Comparison of ENCODE assay signal across 1 fruit fly cellular context in genomic region chr2L:12535637-12536038, dm6.
TF ChIP-seq lines count a peak whose summit lies in the region.

No protein-coding gene starts in this region.

TF ChIP-seq in whole organism, embryonic, 481 proteins besides CTCF, POLR2A, EP300 and RAD21 (continued from another document and continues in another):
- TF ChIP-seq HLH54F (GFP tag; optimal IDR thresholded peaks at IDR 0.05; lab: Kevin White, UChicago) (peak; percentile 12), Camta (GFP tag; optimal IDR thresholded peaks at IDR 0.05; lab: Kevin White, UChicago) (no peak), CG5245 (GFP tag; optimal IDR thresholded peaks at IDR 0.05; lab: Kevin White, UChicago) (no peak), tna (GFP tag; IDR thresholded peaks at IDR 0.05; lab: Robert Waterston, UW; ENCODE audit: partially characterized antibody) (no peak), CG12299 (tag; optimal IDR thresholded peaks at IDR 0.05; lab: Kevin White, UChicago) (peak; percentile 36), CG10654 (GFP tag; optimal IDR thresholded peaks at IDR 0.05; lab: Kevin White, UChicago) (no peak), CG32767 (GFP tag; IDR thresholded peaks at IDR 0.05; lab: Robert Waterston, UW) (no peak), nau (GFP tag; optimal IDR thresholded peaks at IDR 0.05; lab: Kevin White, UChicago) (peak; percentile 89), CG31365 (tag; optimal IDR thresholded peaks at IDR 0.05; lab: Kevin White, UChicago) (peak; percentile 72), BEAF-32 (GFP tag; optimal IDR thresholded peaks at IDR 0.05; lab: Kevin White, UChicago) (no peak), sens-2 (GFP tag; IDR thresholded peaks at IDR 0.05; lab: Robert Waterston, UW) (peak; percentile 56), sima (GFP tag; optimal IDR thresholded peaks at IDR 0.05; lab: Kevin White, UChicago) (no peak), gce (GFP tag; IDR thresholded peaks at IDR 0.05; lab: Robert Waterston, UW) (peak; percentile 39; the same call in 1 of the 3 replicates), CG7372 (GFP tag; IDR thresholded peaks at IDR 0.05; lab: Robert Waterston, UW) (peak; percentile 44; the same call in 1 of the 2 replicates), p53 (GFP tag; optimal IDR thresholded peaks at IDR 0.05; lab: Kevin White, UChicago) (no peak), lov (optimal IDR thresholded peaks at IDR 0.05; lab: Kevin White, UChicago) (no peak), lov (GFP tag; IDR thresholded peaks at IDR 0.05; lab: Robert Waterston, UW) (no peak; the same call in 2 of the 3 replicates), CG7928 (GFP tag; optimal IDR thresholded peaks at IDR 0.05; lab: Kevin White, UChicago) (peak; percentile 53), hth (optimal IDR thresholded peaks at IDR 0.05; lab: Kevin White, UChicago) (no peak), dmrt11E (tag; optimal IDR thresholded peaks at IDR 0.05; lab: Kevin White, UChicago) (peak; percentile 20), CG4617 (GFP tag; optimal IDR thresholded peaks at IDR 0.05; lab: Kevin White, UChicago; ENCODE audit: borderline replicate concordance) (no peak), pita (GFP tag; optimal IDR thresholded peaks at IDR 0.05; lab: Kevin White, UChicago) (no peak), CG8765 (GFP tag; IDR thresholded peaks at IDR 0.05; lab: Robert Waterston, UW) (no peak), CG18599 (GFP tag; optimal IDR thresholded peaks at IDR 0.05; lab: Kevin White, UChicago) (peak; percentile 83), cwo (GFP tag; optimal IDR thresholded peaks at IDR 0.05; lab: Kevin White, UChicago) (peak; percentile 74), rib (GFP tag; IDR thresholded peaks at IDR 0.05; lab: Robert Waterston, UW) (peak; percentile 52; the same call in 1 of the 2 replicates), CG9876 (GFP tag; optimal IDR thresholded peaks at IDR 0.05; lab: Kevin White, UChicago) (no peak), dimm (GFP tag; IDR thresholded peaks at IDR 0.05; lab: Robert Waterston, UW) (no peak), vvl (GFP tag; IDR thresholded peaks at IDR 0.05; lab: Robert Waterston, UW) (peak; percentile 58; the same call in 1 of the 2 replicates), CG6791 (GFP tag; IDR thresholded peaks at IDR 0.05; lab: Robert Waterston, UW; ENCODE audit: partially characterized antibody) (no peak), CG10565 (GFP tag; optimal IDR thresholded peaks at IDR 0.05; lab: Kevin White, UChicago) (no peak), luna (GFP tag; optimal IDR thresholded peaks at IDR 0.05; lab: Kevin White, UChicago) (no peak), kah (GFP tag; optimal IDR thresholded peaks at IDR 0.05; lab: Kevin White, UChicago) (peak; percentile 62), insv (GFP tag; optimal IDR thresholded peaks at IDR 0.05; lab: Kevin White, UChicago) (no peak), Doc2 (GFP tag; IDR thresholded peaks at IDR 0.05; lab: Robert Waterston, UW) (no peak), CG8290 (GFP tag; optimal IDR thresholded peaks at IDR 0.05; lab: Kevin White, UChicago) (no peak), CG8290 (tag; optimal IDR thresholded peaks at IDR 0.05; lab: Kevin White, UChicago) (peak in 1 of 2 experiments; percentile 83), dmrt99B (tag; optimal IDR thresholded peaks at IDR 0.05; lab: Kevin White, UChicago) (peak; percentile 38), corto (GFP tag; optimal IDR thresholded peaks at IDR 0.05; lab: Kevin White, UChicago) (no peak), CG16779 (GFP tag; IDR thresholded peaks at IDR 0.05; lab: Robert Waterston, UW) (peak; percentile 55; the same call in 1 of the 2 replicates), CG10431 (GFP tag; optimal IDR thresholded peaks at IDR 0.05; lab: Kevin White, UChicago) (peak; percentile 53), mld (GFP tag; IDR thresholded peaks at IDR 0.05; lab: Robert Waterston, UW; ENCODE audit: partially characterized antibody) (no peak), CG3847 (GFP tag; IDR thresholded peaks at IDR 0.05; lab: Robert Waterston, UW) (0 out of 2 replicates have a peak, but pooled peaks have one; percentile 31), gem (tag; optimal IDR thresholded peaks at IDR 0.05; lab: Kevin White, UChicago) (peak; percentile 46), CG2199 (GFP tag; IDR thresholded peaks at IDR 0.05; lab: Robert Waterston, UW) (peak; percentile 81; the same call in 2 of the 3 replicates), trem (tag; optimal IDR thresholded peaks at IDR 0.05; lab: Kevin White, UChicago) (peak; percentile 23), pho (GFP tag; optimal IDR thresholded peaks at IDR 0.05; lab: Kevin White, UChicago) (peak; percentile 17), CrebB (tag; optimal IDR thresholded peaks at IDR 0.05; lab: Kevin White, UChicago) (peak; percentile 79), slbo (GFP tag; IDR thresholded peaks at IDR 0.05; lab: Robert Waterston, UW) (peak; percentile 61), CG7839 (tag; optimal IDR thresholded peaks at IDR 0.05; lab: Kevin White, UChicago) (peak; percentile 47), prd (optimal IDR thresholded peaks at IDR 0.05; lab: Kevin White, UChicago) (no peak), prd (GFP tag; IDR thresholded peaks at IDR 0.05; lab: Robert Waterston, UW) (peak; percentile 56; the same call in 1 of the 3 replicates), CG11560 (tag; IDR thresholded peaks at IDR 0.05; lab: Robert Waterston, UW) (no peak), CG17829 (tag; optimal IDR thresholded peaks at IDR 0.05; lab: Kevin White, UChicago) (peak; percentile 42), CG7786 (GFP tag; optimal IDR thresholded peaks at IDR 0.05; lab: Kevin White, UChicago) (peak; percentile 2), Spps (tag; optimal IDR thresholded peaks at IDR 0.05; lab: Kevin White, UChicago) (peak; percentile 30), CG15601 (tag; optimal IDR thresholded peaks at IDR 0.05; lab: Kevin White, UChicago) (peak; percentile 69), hb (GFP tag; IDR thresholded peaks at IDR 0.05; lab: Robert Waterston, UW; ENCODE audit: partially characterized antibody) (no peak), Ets97D (GFP tag; optimal IDR thresholded peaks at IDR 0.05; lab: Kevin White, UChicago) (no peak), CG32772 (GFP tag; IDR thresholded peaks at IDR 0.05; lab: Robert Waterston, UW) (no peak), nom (GFP tag; optimal IDR thresholded peaks at IDR 0.05; lab: Kevin White, UChicago) (no peak), Taf1 (GFP tag; IDR thresholded peaks at IDR 0.05; lab: Robert Waterston, UW) (no peak), CG31388 (GFP tag; optimal IDR thresholded peaks at IDR 0.05; lab: Kevin White, UChicago) (no peak), CG14710 (tag; optimal IDR thresholded peaks at IDR 0.05; lab: Kevin White, UChicago) (peak; percentile 54), CG10462 (GFP tag; optimal IDR thresholded peaks at IDR 0.05; lab: Kevin White, UChicago) (no peak), yki (optimal IDR thresholded peaks at IDR 0.05; lab: Kevin White, UChicago) (no peak), B-H1 (GFP tag; IDR thresholded peaks at IDR 0.05; lab: Robert Waterston, UW) (no peak), slp2 (GFP tag; optimal IDR thresholded peaks at IDR 0.05; lab: Kevin White, UChicago) (no peak), CG6813 (GFP tag; optimal IDR thresholded peaks at IDR 0.05; lab: Kevin White, UChicago) (peak; percentile 89), tgo (GFP tag; IDR thresholded peaks at IDR 0.05; lab: Robert Waterston, UW) (peak; percentile 19; the same call in 1 of the 3 replicates), CG9215 (GFP tag; IDR thresholded peaks at IDR 0.05; lab: Robert Waterston, UW) (peak; percentile 58), hkb (optimal IDR thresholded peaks at IDR 0.05; lab: Kevin White, UChicago) (no peak), hkb (GFP tag; IDR thresholded peaks at IDR 0.05; lab: Robert Waterston, UW) (peak; percentile 70), Hr3 (GFP tag; optimal IDR thresholded peaks at IDR 0.05; lab: Kevin White, UChicago) (peak; percentile 2), ranshi (GFP tag; IDR thresholded peaks at IDR 0.05; lab: Robert Waterston, UW) (0 out of 2 replicates have a peak, but pooled peaks have one; percentile 21), Eip74EF (GFP tag; optimal IDR thresholded peaks at IDR 0.05; lab: Kevin White, UChicago) (peak in 1 of 2 experiments; percentile 78), fd102C (GFP tag; optimal IDR thresholded peaks at IDR 0.05; lab: Kevin White, UChicago) (peak; percentile 31), inv (GFP tag; IDR thresholded peaks at IDR 0.05; lab: Robert Waterston, UW; ENCODE audit: partially characterized antibody) (no peak), unpg (GFP tag; optimal IDR thresholded peaks at IDR 0.05; lab: Kevin White, UChicago) (peak; percentile 52), ken (GFP tag; IDR thresholded peaks at IDR 0.05; lab: Robert Waterston, UW) (no peak), CG12391 (tag; optimal IDR thresholded peaks at IDR 0.05; lab: Kevin White, UChicago) (peak; percentile 9), CG10267 (tag; optimal IDR thresholded peaks at IDR 0.05; lab: Kevin White, UChicago) (peak; percentile 26), CG16815 (GFP tag; optimal IDR thresholded peaks at IDR 0.05; lab: Kevin White, UChicago) (no peak), CG12219 (GFP tag; optimal IDR thresholded peaks at IDR 0.05; lab: Kevin White, UChicago) (peak; percentile 64), cg (GFP tag; optimal IDR thresholded peaks at IDR 0.05; lab: Kevin White, UChicago) (no peak), CG11723 (GFP tag; optimal IDR thresholded peaks at IDR 0.05; lab: Kevin White, UChicago) (peak; percentile 42), CG8281 (tag; optimal IDR thresholded peaks at IDR 0.05; lab: Kevin White, UChicago) (peak; percentile 66), CG43689 (GFP tag; IDR thresholded peaks at IDR 0.05; lab: Robert Waterston, UW) (no peak), Ets65A (GFP tag; lab: Kevin White, UChicago) (no peak), Hr39 (optimal IDR thresholded peaks at IDR 0.05; lab: Kevin White, UChicago) (no peak), CG1024 (GFP tag; IDR thresholded peaks at IDR 0.05; lab: Robert Waterston, UW) (no peak), lmd (GFP tag; IDR thresholded peaks at IDR 0.05; lab: Robert Waterston, UW) (peak; percentile 24; the same call in 1 of the 2 replicates), grn (GFP tag; optimal IDR thresholded peaks at IDR 0.05; lab: Kevin White, UChicago) (peak; percentile 93), ssp (GFP tag; IDR thresholded peaks at IDR 0.05; lab: Robert Waterston, UW) (0 out of 2 replicates have a peak, but pooled peaks have one; percentile 8), wdn (GFP tag; IDR thresholded peaks at IDR 0.05; lab: Robert Waterston, UW) (no peak), gt (GFP tag; IDR thresholded peaks at IDR 0.05; lab: Robert Waterston, UW) (no peak), Gsc (GFP tag; IDR thresholded peaks at IDR 0.05; lab: Robert Waterston, UW) (no peak), bigmax (GFP tag; optimal IDR thresholded peaks at IDR 0.05; lab: Kevin White, UChicago) (peak; percentile 73), nmo (GFP tag; optimal IDR thresholded peaks at IDR 0.05; lab: Kevin White, UChicago) (peak; percentile 17), CG17912 (GFP tag; optimal IDR thresholded peaks at IDR 0.05; lab: Kevin White, UChicago) (peak; percentile 29), twi (tag; optimal IDR thresholded peaks at IDR 0.05; lab: Kevin White, UChicago) (peak; percentile 28), eve (GFP tag; optimal IDR thresholded peaks at IDR 0.05; lab: Kevin White, UChicago) (no peak), toy (GFP tag; IDR thresholded peaks at IDR 0.05; lab: Robert Waterston, UW) (peak; percentile 45; the same call in 1 of the 2 replicates), az2 (GFP tag; optimal IDR thresholded peaks at IDR 0.05; lab: Kevin White, UChicago) (no peak), CG17361 (GFP tag; IDR thresholded peaks at IDR 0.05; lab: Robert Waterston, UW) (peak; percentile 13; the same call in 1 of the 3 replicates), CG10959 (GFP tag; IDR thresholded peaks at IDR 0.05; lab: Robert Waterston, UW) (no peak), cato (GFP tag; optimal IDR thresholded peaks at IDR 0.05; lab: Kevin White, UChicago; ENCODE audit: borderline replicate concordance) (no peak), CG10274 (GFP tag; optimal IDR thresholded peaks at IDR 0.05; lab: Kevin White, UChicago) (peak; percentile 59), CG13296 (GFP tag; optimal IDR thresholded peaks at IDR 0.05; lab: Kevin White, UChicago) (peak; percentile 84), ci (GFP tag; IDR thresholded peaks at IDR 0.05; lab: Robert Waterston, UW) (peak; percentile 70; the same call in 2 of the 3 replicates), Bgb (GFP tag; IDR thresholded peaks at IDR 0.05; lab: Robert Waterston, UW; ENCODE audit: partially characterized antibody) (peak; percentile 47; the same call in 1 of the 2 replicates), ERR (GFP tag; optimal IDR thresholded peaks at IDR 0.05; lab: Kevin White, UChicago) (no peak), crol (GFP tag; IDR thresholded peaks at IDR 0.05; lab: Robert Waterston, UW) (peak; percentile 97), Fer2 (tag; optimal IDR thresholded peaks at IDR 0.05; lab: Kevin White, UChicago) (peak; percentile 20), chinmo (GFP tag; IDR thresholded peaks at IDR 0.05; lab: Robert Waterston, UW; ENCODE audit: partially characterized antibody) (peak; percentile 96), CG5953 (GFP tag; IDR thresholded peaks at IDR 0.05; lab: Robert Waterston, UW) (peak; percentile 63), sd (tag; optimal IDR thresholded peaks at IDR 0.05; lab: Kevin White, UChicago) (peak; percentile 94), Bdp1 (GFP tag; optimal IDR thresholded peaks at IDR 0.05; lab: Kevin White, UChicago) (no peak), h (optimal IDR thresholded peaks at IDR 0.05; lab: Kevin White, UChicago) (no peak), da (GFP tag; optimal IDR thresholded peaks at IDR 0.05; lab: Kevin White, UChicago) (no peak), pros (GFP tag; optimal IDR thresholded peaks at IDR 0.05; lab: Kevin White, UChicago) (peak; percentile 51), CHES-1-like (GFP tag; optimal IDR thresholded peaks at IDR 0.05; lab: Kevin White, UChicago) (peak; percentile 33), CG4360 (GFP tag; IDR thresholded peaks at IDR 0.05; lab: Robert Waterston, UW) (no peak), CG30020 (tag; optimal IDR thresholded peaks at IDR 0.05; lab: Kevin White, UChicago) (no peak), CG12942 (GFP tag; optimal IDR thresholded peaks at IDR 0.05; lab: Kevin White, UChicago) (no peak), Stat92E (GFP tag; optimal IDR thresholded peaks at IDR 0.05; lab: Kevin White, UChicago) (no peak), dm (GFP tag; optimal IDR thresholded peaks at IDR 0.05; lab: Kevin White, UChicago) (no peak), YL-1 (GFP tag; optimal IDR thresholded peaks at IDR 0.05; lab: Kevin White, UChicago) (no peak), CG1529 (GFP tag; optimal IDR thresholded peaks at IDR 0.05; lab: Kevin White, UChicago) (peak; percentile 41), ttk (GFP tag; IDR thresholded peaks at IDR 0.05; lab: Robert Waterston, UW) (no peak), lola (GFP tag; optimal IDR thresholded peaks at IDR 0.05; lab: Kevin White, UChicago) (peak in 1 of 3 experiments; percentile 22), Dp (GFP tag; optimal IDR thresholded peaks at IDR 0.05; lab: Kevin White, UChicago) (no peak)
